Worm (Caenorhabditis elegans) whole organism, early embryonic: ENCODE data around the gene F41E7.9.

ENCODE experiments used
- B0310.2 ChIP-seq: sonication (generic microtip); optimal IDR thresholded peaks from 2 replicates; lab custom pipeline; 2016; ENCODE audit warnings: mild to moderate bottlenecking, missing genetic modification characterization, missing compliant biosample characterization
- ama-1 ChIP-seq: fragments of 150-350 bp; optimal IDR thresholded peaks from 2 replicates; lab custom pipeline; 2014
- ceh-13 ChIP-seq: fragments of 200-800 bp; sonication (Bioruptor generic); optimal IDR thresholded peaks from 2 replicates; lab custom pipeline; 2018; ENCODE audit warnings: mild to moderate bottlenecking, missing genetic modification characterization, missing compliant biosample characterization
- ets-7 ChIP-seq: sonication (generic microtip); optimal IDR thresholded peaks from 2 replicates; lab custom pipeline; 2016; ENCODE audit warnings: missing genotype, missing genetic modification characterization, missing compliant biosample characterization
- flt-1 ChIP-seq: fragments of 200-800 bp; sonication (Bioruptor generic); IDR thresholded peaks from 2 replicates; pipeline ENCODE4 v1.3.6; 2022; ENCODE audit warnings: missing genetic modification characterization, missing compliant biosample characterization
- hmbx-1 ChIP-seq: sonication (generic microtip); optimal IDR thresholded peaks from 2 replicates; lab custom pipeline; 2016; ENCODE audit warnings: mild to moderate bottlenecking, missing genetic modification characterization, missing compliant biosample characterization
- hmg-4 ChIP-seq: fragments of 200-800 bp; sonication (Bioruptor generic); optimal IDR thresholded peaks from 2 replicates; lab custom pipeline; 2018; ENCODE audit warnings: mild to moderate bottlenecking, missing genetic modification characterization, missing compliant biosample characterization
- hnd-1 ChIP-seq: sonication (generic microtip); optimal IDR thresholded peaks from 2 replicates; lab custom pipeline; 2016; ENCODE audit warnings: missing genetic modification characterization, missing compliant biosample characterization
- scrt-1 ChIP-seq: fragments of 200-800 bp; sonication (Bioruptor generic); IDR thresholded peaks from 2 replicates; pipeline ENCODE4 v1.3.6; 2022; ENCODE audit warnings: missing genetic modification characterization, missing compliant biosample characterization
- tbx-37 ChIP-seq: fragments of 200-800 bp; sonication (Bioruptor generic); conservative IDR thresholded peaks from 2 replicates; pipeline ENCODE4 v1.3.6; 2022; ENCODE audit warnings: missing genetic modification reagents, missing genetic modification characterization, missing compliant biosample characterization

DNA sequence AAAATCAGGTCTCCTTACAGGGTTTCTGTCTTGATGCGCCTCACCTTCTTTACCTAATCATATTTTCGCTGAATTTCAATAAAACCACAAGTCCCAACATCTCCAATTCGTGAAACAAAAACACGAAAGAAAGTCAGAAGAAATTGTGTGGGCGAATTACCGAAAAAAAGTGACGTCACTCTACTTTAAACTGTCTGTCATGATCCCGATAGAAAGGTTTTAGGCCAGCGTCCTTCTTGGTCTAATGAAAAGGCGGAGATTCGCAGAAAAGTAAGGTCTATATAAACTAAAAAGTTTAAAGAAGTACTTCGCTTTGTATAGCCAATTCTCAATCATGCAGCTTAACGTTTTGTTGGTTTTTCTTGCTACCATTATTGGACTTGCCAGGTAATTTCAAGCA lies 9.5 kb downstream of the F41E7.9 start, which contains the start of gene cnc-8:
- TF ChIP-seq B0310.2 (tag; lab: Kevin White, UChicago) (no peak), hmbx-1 (no peak), ceh-13 (GFP tag; lab: Kevin White, UChicago) (no peak), ama-1 (lab: Kevin White, UChicago) (no peak), ets-7 (no peak), hmg-4 (no peak), tbx-37 (GFP tag; lab: Robert Waterston, UW) (no peak), flt-1 (GFP tag; lab: Robert Waterston, UW) (no peak), scrt-1 (GFP tag; lab: Robert Waterston, UW) (no peak), hnd-1 (tag; lab: Kevin White, UChicago) (no peak)
